Worm (Caenorhabditis elegans) whole organism, young adult: ENCODE data around the gene ZC477.2.

ENCODE experiments used
- B0019.2 ChIP-seq: fragments of 200-800 bp; sonication (Bioruptor generic); conservative IDR thresholded peaks from 2 replicates; pipeline ENCODE4 v1.3.6; 2022; ENCODE audit warnings: missing genetic modification reagents, missing genetic modification characterization, missing compliant biosample characterization
- B0035.1 ChIP-seq: sonication (generic microtip); optimal IDR thresholded peaks from 2 replicates; lab custom pipeline; 2016; ENCODE audit warnings: missing genetic modification characterization, mild to moderate bottlenecking, missing compliant biosample characterization, missing genotype, missing genetic modification reagents
- B0261.1 ChIP-seq: sonication (generic microtip); optimal IDR thresholded peaks from 2 replicates; lab custom pipeline; 2016; ENCODE audit warnings: mild to moderate bottlenecking, missing genetic modification characterization, moderate library complexity, missing compliant biosample characterization
- B0336.3 ChIP-seq: fragments of 200-800 bp; sonication (Bioruptor generic); IDR thresholded peaks from 2 replicates; pipeline ENCODE4 v1.3.6; 2022; ENCODE audit warnings: missing genetic modification characterization, missing compliant biosample characterization
- C17E4.6 ChIP-seq: fragments of 200-800 bp; sonication (Bioruptor generic); IDR thresholded peaks from 2 replicates; pipeline ENCODE4 v1.3.6; 2022; ENCODE audit warnings: missing genetic modification reagents, missing genetic modification characterization, missing compliant biosample characterization
- D2030.7 ChIP-seq: fragments of 200-800 bp; sonication (Bioruptor generic); IDR thresholded peaks from 2 replicates; pipeline ENCODE4 v1.3.6; 2022; ENCODE audit warnings: missing genetic modification reagents, missing genetic modification characterization, missing compliant biosample characterization
- F33H1.4 ChIP-seq: fragments of 200-800 bp; sonication (Bioruptor generic); IDR thresholded peaks from 2 replicates; pipeline ENCODE4 v1.3.6; 2022; ENCODE audit warnings: missing genetic modification reagents, missing genetic modification characterization, missing compliant biosample characterization
- F37B4.10 ChIP-seq: fragments of 200-800 bp; sonication (Bioruptor generic); IDR thresholded peaks from 2 replicates; pipeline ENCODE4 v1.3.6; 2022; ENCODE audit warnings: missing genetic modification characterization, missing compliant biosample characterization
- F57A8.1 ChIP-seq: fragments of 200-800 bp; sonication (Bioruptor generic); optimal IDR thresholded peaks from 2 replicates; lab custom pipeline; 2018; ENCODE audit warnings: mild to moderate bottlenecking, missing genetic modification characterization, moderate library complexity, missing compliant biosample characterization
- T26A5.8 ChIP-seq: sonication (generic microtip); optimal IDR thresholded peaks from 2 replicates; lab custom pipeline; 2016; ENCODE audit warnings: missing genetic modification characterization, missing compliant biosample characterization
- aptf-2 ChIP-seq: fragments of 200-800 bp; sonication (Bioruptor generic); conservative IDR thresholded peaks from 2 replicates; pipeline ENCODE4 v1.3.6; 2022; ENCODE audit warnings: missing genetic modification reagents, missing genetic modification characterization, missing compliant biosample characterization
- aptf-3 ChIP-seq: fragments of 200-800 bp; sonication (Bioruptor generic); IDR thresholded peaks from 2 replicates; pipeline ENCODE4 v1.3.6; 2022; ENCODE audit warnings: missing genetic modification characterization, missing compliant biosample characterization
- atf-7 ChIP-seq: sonication (generic microtip); optimal IDR thresholded peaks from 2 replicates; lab custom pipeline; 2017; ENCODE audit warnings: mild to moderate bottlenecking, missing genetic modification characterization, missing compliant biosample characterization
- bed-2 ChIP-seq: fragments of 200-800 bp; sonication (Bioruptor generic); IDR thresholded peaks from 2 replicates; pipeline ENCODE4 v1.3.6; 2022; ENCODE audit warnings: missing genetic modification reagents, missing genetic modification characterization, missing compliant biosample characterization
- cebp-1 ChIP-seq, 2 experiments: fragments of 200-800 bp in 1 of 2; sonication (Bioruptor generic) in 1 of 2; sonication (generic microtip) in 1 of 2; IDR thresholded peaks in 1 of 2; optimal IDR thresholded peaks in 1 of 2; 2 replicates each; pipeline versions ENCODE4 v1.3.6 to Lab custom; 2017 to 2022; ENCODE audit warnings: missing compliant biosample characterization in 2 of 2, missing genetic modification characterization in 2 of 2, mild to moderate bottlenecking in 1 of 2, missing genetic modification reagents in 1 of 2, moderate library complexity in 1 of 2
- cebp-2 ChIP-seq: fragments of 200-800 bp; sonication (Bioruptor generic); IDR thresholded peaks from 2 replicates; pipeline ENCODE4 v1.3.6; 2022; ENCODE audit warnings: missing genetic modification characterization, missing compliant biosample characterization
- chd-7 ChIP-seq: sonication (generic microtip); optimal IDR thresholded peaks from 2 replicates; lab custom pipeline; 2016; ENCODE audit warnings: mild to moderate bottlenecking, missing genetic modification characterization, moderate library complexity, missing compliant biosample characterization
- die-1 ChIP-seq: sonication (generic microtip); optimal IDR thresholded peaks from 2 replicates; lab custom pipeline; 2016; ENCODE audit warnings: missing genotype, mild to moderate bottlenecking, missing genetic modification characterization, missing compliant biosample characterization
- dpl-1 ChIP-seq: fragments of 150-350 bp; optimal IDR thresholded peaks from 2 replicates; lab custom pipeline; 2014; ENCODE audit warnings: missing biosample characterization, missing genetic modification reagents, missing genetic modification characterization
- egl-44 ChIP-seq: fragments of 200-800 bp; sonication (Bioruptor generic); IDR thresholded peaks from 2 replicates; pipeline ENCODE4 v1.3.6; 2022; ENCODE audit warnings: missing genetic modification reagents, missing genetic modification characterization, missing compliant biosample characterization
- egrh-3 ChIP-seq: fragments of 200-800 bp; sonication (Bioruptor generic); IDR thresholded peaks from 2 replicates; pipeline ENCODE4 v1.3.6; 2022; ENCODE audit warnings: missing genetic modification reagents, missing genetic modification characterization, missing compliant biosample characterization
- ekl-4 ChIP-seq: fragments of 200-800 bp; sonication (Bioruptor generic); IDR thresholded peaks from 2 replicates; pipeline ENCODE4 v1.3.6; 2022; ENCODE audit warnings: missing genetic modification reagents, missing genetic modification characterization, missing compliant biosample characterization
- hlh-12 ChIP-seq: sonication (generic microtip); optimal IDR thresholded peaks from 2 replicates; lab custom pipeline; 2016; ENCODE audit warnings: missing genetic modification characterization, missing compliant biosample characterization
- hmg-1.2 ChIP-seq: fragments of 200-800 bp; sonication (Bioruptor generic); IDR thresholded peaks from 2 replicates; pipeline ENCODE4 v1.3.6; 2022; ENCODE audit warnings: missing genetic modification reagents, missing genetic modification characterization, missing compliant biosample characterization
- lag-1 ChIP-seq: fragments of 200-800 bp; sonication (Bioruptor generic); IDR thresholded peaks from 2 replicates; pipeline ENCODE4 v1.3.6; 2022; ENCODE audit warnings: missing genetic modification reagents, missing genetic modification characterization, missing compliant biosample characterization
- lir-1 ChIP-seq: fragments of 200-800 bp; sonication (Bioruptor generic); conservative IDR thresholded peaks from 2 replicates; pipeline ENCODE4 v1.3.6; 2022; ENCODE audit warnings: missing genetic modification reagents, missing genetic modification characterization, missing compliant biosample characterization
- lsl-1 ChIP-seq: fragments of 200-800 bp; sonication (Bioruptor generic); optimal IDR thresholded peaks from 2 replicates; lab custom pipeline; 2018; ENCODE audit warnings: mild to moderate bottlenecking, missing genetic modification characterization, moderate library complexity, missing compliant biosample characterization
- mes-4 ChIP-seq: sonication (generic microtip); optimal IDR thresholded peaks from 2 replicates; lab custom pipeline; 2016; ENCODE audit warnings: missing genotype, missing genetic modification characterization, missing compliant biosample characterization
- nfya-2 ChIP-seq: fragments of 200-800 bp; sonication (Bioruptor generic); IDR thresholded peaks from 2 replicates; pipeline ENCODE4 v1.3.6; 2022; ENCODE audit warnings: missing genetic modification reagents, missing genetic modification characterization, missing compliant biosample characterization
- nhr-80 ChIP-seq: sonication (generic microtip); optimal IDR thresholded peaks from 2 replicates; lab custom pipeline; 2016; ENCODE audit warnings: missing genetic modification characterization, missing compliant biosample characterization
- nhr-90 ChIP-seq: sonication (generic microtip); optimal IDR thresholded peaks from 2 replicates; lab custom pipeline; 2016; ENCODE audit warnings: missing genotype, mild to moderate bottlenecking, missing genetic modification characterization, missing compliant biosample characterization
- pha-4 ChIP-seq: fragments of 150-350 bp; sonication (generic microtip); optimal IDR thresholded peaks from 2 replicates; lab custom pipeline; 2014; ENCODE audit warnings: missing biosample characterization, missing genetic modification reagents, missing genetic modification characterization
- rcor-1 ChIP-seq: fragments of 200-800 bp; sonication (Bioruptor generic); IDR thresholded peaks from 2 replicates; pipeline ENCODE4 v1.3.6; 2022; ENCODE audit warnings: missing genetic modification reagents, missing genetic modification characterization, missing compliant biosample characterization
- rec-8 ChIP-seq, 2 experiments: sonication (generic microtip); optimal IDR thresholded peaks; 2 replicates each; lab custom pipeline; 2016; ENCODE audit warnings: mild to moderate bottlenecking in 2 of 2, missing genetic modification characterization in 2 of 2, missing genetic modification reagents in 2 of 2, missing genotype in 2 of 2, missing biosample characterization in 1 of 2, missing compliant biosample characterization in 1 of 2, moderate library complexity in 1 of 2
- rpc-1 ChIP-seq, 2 experiments: fragments of 150-350 bp in 1 of 2; sonication (generic microtip) in 1 of 2; optimal IDR thresholded peaks; 2 replicates each; lab custom pipeline; 2014 to 2018; ENCODE audit warnings: missing biosample characterization in 1 of 2, missing genetic modification characterization in 1 of 2, missing genetic modification reagents in 1 of 2, missing genotype in 1 of 2
- snpc-1.1 ChIP-seq: sonication (generic microtip); optimal IDR thresholded peaks from 2 replicates; lab custom pipeline; 2017; ENCODE audit warnings: missing genetic modification characterization, mild to moderate bottlenecking, missing compliant biosample characterization, antibody characterized with exemption, moderate library complexity, missing genotype, missing genetic modification reagents; ENCODE audit not compliant: insufficient read depth
- snpc-1.3 ChIP-seq: sonication (generic microtip); optimal IDR thresholded peaks from 2 replicates; lab custom pipeline; 2017; ENCODE audit warnings: missing genetic modification characterization, mild to moderate bottlenecking, missing compliant biosample characterization, antibody characterized with exemption, moderate library complexity, missing genotype, missing genetic modification reagents; ENCODE audit not compliant: insufficient read depth
- snpc-4 ChIP-seq, 5 experiments: fragments of 150-350 bp in 1 of 5; sonication (generic microtip) in 4 of 5; optimal IDR thresholded peaks; 2 replicates each; lab custom pipeline; 2014 to 2018; ENCODE audit warnings: missing genetic modification characterization in 5 of 5, missing biosample characterization in 3 of 5, antibody characterized with exemption in 2 of 5, mild to moderate bottlenecking in 2 of 5, missing compliant biosample characterization in 2 of 5, missing genotype in 2 of 5, moderate library complexity in 2 of 5, missing genetic modification reagents in 1 of 5
- sptf-2 ChIP-seq: fragments of 200-800 bp; sonication (Bioruptor generic); optimal IDR thresholded peaks from 2 replicates; lab custom pipeline; 2018; ENCODE audit warnings: mild to moderate bottlenecking, missing genetic modification characterization, missing compliant biosample characterization
- xnd-1 ChIP-seq: sonication (generic microtip); optimal IDR thresholded peaks from 2 replicates; lab custom pipeline; 2016; ENCODE audit warnings: missing genotype, missing genetic modification reagents, missing genetic modification characterization, missing compliant biosample characterization
- zfh-2 ChIP-seq: fragments of 200-800 bp; sonication (Bioruptor generic); conservative IDR thresholded peaks from 2 replicates; pipeline ENCODE4 v1.3.6; 2022; ENCODE audit warnings: missing genetic modification reagents, missing genetic modification characterization, missing compliant biosample characterization
- ztf-22 ChIP-seq: fragments of 200-800 bp; sonication (Bioruptor generic); optimal IDR thresholded peaks from 2 replicates; lab custom pipeline; 2018; ENCODE audit warnings: mild to moderate bottlenecking, missing genetic modification characterization, moderate library complexity, missing compliant biosample characterization

ZC477.2 gene

ce11 chrIV:7097450-7097849 is 10.5 kb upstream of the ZC477.2 start:
- no peak for TF ChIP-seq sptf-2 (GFP tag; lab: Kevin White, UChicago)
- TF ChIP-seq pha-4 (tag; lab: Kevin White, UChicago): no peak
- TF ChIP-seq B0261.1 (tag; lab: Kevin White, UChicago): no peak
- no peak for TF ChIP-seq rec-8 (tag; optimal IDR thresholded peaks at IDR 0.05; lab: Kevin White, UChicago)
- TF ChIP-seq B0336.3 (GFP tag; lab: Robert Waterston, UW): no peak
- TF ChIP-seq ekl-4 (GFP tag; lab: Robert Waterston, UW): no peak
- no peak for TF ChIP-seq mes-4 (tag; lab: Kevin White, UChicago)
- TF ChIP-seq die-1 (tag; lab: Kevin White, UChicago): no peak
- no peak for TF ChIP-seq egl-44 (GFP tag; lab: Robert Waterston, UW)
- no peak for TF ChIP-seq C17E4.6 (GFP tag; lab: Robert Waterston, UW)
- no peak for TF ChIP-seq aptf-2 (GFP tag; lab: Robert Waterston, UW)
- TF ChIP-seq nhr-90 (tag; lab: Kevin White, UChicago): no peak
- TF ChIP-seq snpc-1.3 (tag; lab: Kevin White, UChicago): no peak
- TF ChIP-seq rcor-1 (GFP tag; lab: Robert Waterston, UW): no peak

ce11 chrIV:7098509-7099065 is 9.4 kb upstream of the ZC477.2 start, which contains the start of gene ZC477.4:
Gene ZC477.4 (minus strand): TSS chrIV:7098784.
- TF ChIP-seq egrh-3 (GFP tag; lab: Robert Waterston, UW) (0 out of 2 replicates have a peak, but pooled peaks have one; percentile 25), bed-2 (no peak), D2030.7 (GFP tag; lab: Robert Waterston, UW) (no peak), hlh-12 (no peak), sptf-2 (GFP tag; lab: Kevin White, UChicago) (no peak), mes-4 (tag; lab: Kevin White, UChicago) (no peak), cebp-2 (no peak), nfya-2 (no peak), rcor-1 (GFP tag; lab: Robert Waterston, UW) (no peak), rpc-1 (optimal IDR thresholded peaks at IDR 0.05; lab: Kevin White, UChicago) (no peak), rpc-1 (tag; optimal IDR thresholded peaks at IDR 0.05; lab: Kevin White, UChicago) (no peak), dpl-1 (GFP tag; lab: Kevin White, UChicago) (no peak), lag-1 (0 out of 2 replicates have a peak, but pooled peaks have one; percentile 54), ztf-22 (GFP tag; lab: Kevin White, UChicago) (no peak), B0035.1 (tag; lab: Kevin White, UChicago) (no peak), zfh-2 (GFP tag; lab: Robert Waterston, UW) (no peak; the same call in 1 of the 2 replicates)

ce11 chrIV:7099377-7099776 is 8.6 kb upstream of the ZC477.2 start:
- no peak for TF ChIP-seq chd-7 (tag; lab: Kevin White, UChicago)
- no peak for TF ChIP-seq atf-7 (tag; lab: Kevin White, UChicago)
- peak; percentile 24 for TF ChIP-seq nhr-80 (tag; lab: Kevin White, UChicago)
- no peak for TF ChIP-seq F57A8.1
- no peak for TF ChIP-seq B0019.2
- TF ChIP-seq hmg-1.2 (GFP tag; lab: Robert Waterston, UW): peak; percentile 48; the same call in 1 of the 2 replicates
- TF ChIP-seq aptf-3 (GFP tag; lab: Robert Waterston, UW): no peak

ce11 chrIV:7103211-7103679 is 4.7 kb upstream of the ZC477.2 start, which contains the start of the genes rde-8 and ZC477.3:
Gene rde-8 (minus strand): TSS chrIV:7103261.
Gene ZC477.3 (plus strand): TSS chrIV:7103492.
- peak; percentile 19; the same call in 1 of the 2 replicates for TF ChIP-seq lir-1 (GFP tag; lab: Robert Waterston, UW)
- no peak for TF ChIP-seq F37B4.10
- no peak for TF ChIP-seq snpc-4 (GFP tag; optimal IDR thresholded peaks at IDR 0.05; lab: Kevin White, UChicago)
- TF ChIP-seq snpc-4 (tag; optimal IDR thresholded peaks at IDR 0.05; lab: Kevin White, UChicago): peak in 3 of 4 experiments; percentile 31 to 79 (median 70)
- peak; percentile 17 for TF ChIP-seq xnd-1 (tag; lab: Kevin White, UChicago)
- TF ChIP-seq snpc-1.1: peak; percentile 10
- no peak for TF ChIP-seq T26A5.8 (tag; lab: Kevin White, UChicago)
- no peak for TF ChIP-seq bed-2
- peak; percentile 39 for TF ChIP-seq lsl-1 (GFP tag; lab: Kevin White, UChicago)
- no peak for TF ChIP-seq cebp-1 (GFP tag; IDR thresholded peaks at IDR 0.05; lab: Robert Waterston, UW)
- no peak for TF ChIP-seq cebp-1 (tag; optimal IDR thresholded peaks at IDR 0.05; lab: Kevin White, UChicago)
- TF ChIP-seq F33H1.4 (GFP tag; lab: Robert Waterston, UW): peak; percentile 65
